Fruit fly (Drosophila melanogaster) whole organism, embryonic: ENCODE data around the gene CG6843.

ENCODE experiments used
- Abd-B ChIP-seq: fragments of 200-800 bp; sonication (Bioruptor generic); optimal IDR thresholded peaks from 2 replicates; lab custom pipeline; 2018; ENCODE audit warnings: missing biosample characterization, mild to moderate bottlenecking, missing genetic modification characterization, moderate library complexity
- BEAF-32 ChIP-seq: fragments of 200-800 bp; sonication (Bioruptor generic); optimal IDR thresholded peaks from 3 replicates; lab custom pipeline; 2017; ENCODE audit warnings: missing biosample characterization, missing genetic modification characterization, mild to moderate bottlenecking, moderate library complexity, missing genetic modification reagents
- CG10267 ChIP-seq: fragments of 200-800 bp; sonication (Bioruptor generic); optimal IDR thresholded peaks from 2 replicates; lab custom pipeline; 2018; ENCODE audit warnings: missing biosample characterization, mild to moderate bottlenecking, missing genetic modification characterization, moderate library complexity
- CG12071 ChIP-seq: fragments of 200-800 bp; sonication (Bioruptor generic); optimal IDR thresholded peaks from 3 replicates; lab custom pipeline; 2018; ENCODE audit warnings: missing biosample characterization, mild to moderate bottlenecking, missing genetic modification characterization
- CG12104 ChIP-seq: fragments of 200-800 bp; sonication (Bioruptor generic); optimal IDR thresholded peaks from 3 replicates; lab custom pipeline; 2016; ENCODE audit warnings: missing biosample characterization, missing genetic modification characterization
- CG13123 ChIP-seq: fragments of 200-800 bp; sonication (Bioruptor generic); optimal IDR thresholded peaks from 2 replicates; lab custom pipeline; 2016; ENCODE audit warnings: missing biosample characterization, missing genetic modification characterization
- CG13424 ChIP-seq: fragments of 200-800 bp; sonication (Bioruptor generic); optimal IDR thresholded peaks from 2 replicates; lab custom pipeline; 2019; ENCODE audit warnings: missing biosample characterization, mild to moderate bottlenecking, missing genetic modification characterization, moderate library complexity
- CG14050 ChIP-seq: fragments of 200-800 bp; sonication (Bioruptor generic); IDR thresholded peaks from 3 replicates; pipeline ENCODE4 v1.3.6; 2022; ENCODE audit warnings: missing biosample characterization, missing genetic modification characterization
- CG14965 ChIP-seq: fragments of 200-800 bp; sonication (Bioruptor generic); optimal IDR thresholded peaks from 2 replicates; lab custom pipeline; 2016; ENCODE audit warnings: missing biosample characterization, missing genetic modification characterization, borderline replicate concordance
- CG15011 ChIP-seq: fragments of 200-800 bp; sonication (Bioruptor generic); optimal IDR thresholded peaks from 3 replicates; lab custom pipeline; 2018; ENCODE audit warnings: missing biosample characterization, mild to moderate bottlenecking, missing genetic modification characterization
- CG16863 ChIP-seq: fragments of 200-800 bp; sonication (Bioruptor generic); optimal IDR thresholded peaks from 3 replicates; lab custom pipeline; 2016; ENCODE audit warnings: missing biosample characterization, missing genetic modification characterization
- CG17802 ChIP-seq: fragments of 200-800 bp; sonication (Bioruptor generic); optimal IDR thresholded peaks from 2 replicates; lab custom pipeline; 2018; ENCODE audit warnings: missing biosample characterization, mild to moderate bottlenecking, missing genetic modification characterization, moderate library complexity
- CG17829 ChIP-seq: fragments of 200-800 bp; optimal IDR thresholded peaks from 2 replicates; lab custom pipeline; 2019; ENCODE audit warnings: missing biosample characterization, mild to moderate bottlenecking, missing genetic modification characterization, moderate library complexity
- CG1832 ChIP-seq: fragments of 200-800 bp; sonication (Bioruptor generic); optimal IDR thresholded peaks from 2 replicates; lab custom pipeline; 2017; ENCODE audit warnings: missing biosample characterization, mild to moderate bottlenecking, missing genetic modification characterization, inconsistent platforms
- CG18619 ChIP-seq: fragments of 200-800 bp; sonication (Bioruptor generic); optimal IDR thresholded peaks from 3 replicates; lab custom pipeline; 2017; ENCODE audit warnings: missing biosample characterization, mild to moderate bottlenecking, missing genetic modification characterization
- CG2120 ChIP-seq: fragments of 200-800 bp; sonication (Bioruptor generic); optimal IDR thresholded peaks from 3 replicates; lab custom pipeline; 2016; ENCODE audit warnings: missing biosample characterization, missing genetic modification characterization
- CG2875 ChIP-seq: fragments of 200-800 bp; sonication (Bioruptor generic); optimal IDR thresholded peaks from 2 replicates; lab custom pipeline; 2017; ENCODE audit warnings: missing biosample characterization, mild to moderate bottlenecking, missing genetic modification characterization, missing genetic modification reagents
- CG31441 ChIP-seq: fragments of 200-800 bp; sonication (Bioruptor generic); IDR thresholded peaks from 2 replicates; pipeline ENCODE4 v1.3.6; 2022; ENCODE audit warnings: missing biosample characterization, missing genetic modification characterization
- CG32767 ChIP-seq: fragments of 200-800 bp; sonication (Bioruptor generic); IDR thresholded peaks from 2 replicates; pipeline ENCODE4 v1.3.6; 2022; ENCODE audit warnings: missing biosample characterization, missing genetic modification characterization
- CG34376 ChIP-seq: fragments of 200-800 bp; sonication (Bioruptor generic); optimal IDR thresholded peaks from 2 replicates; lab custom pipeline; 2018; ENCODE audit warnings: missing biosample characterization, mild to moderate bottlenecking, missing genetic modification characterization
- CG3847 ChIP-seq: fragments of 200-800 bp; sonication (Bioruptor generic); IDR thresholded peaks from 2 replicates; pipeline ENCODE4 v1.3.6; 2022; ENCODE audit warnings: missing biosample characterization, missing genetic modification characterization
- CG4424 ChIP-seq: fragments of 200-800 bp; sonication (Bioruptor generic); optimal IDR thresholded peaks from 3 replicates; lab custom pipeline; 2016; ENCODE audit warnings: missing biosample characterization, missing genetic modification characterization
- CG6254 ChIP-seq: fragments of 200-800 bp; sonication (Bioruptor generic); optimal IDR thresholded peaks from 3 replicates; lab custom pipeline; 2017; ENCODE audit warnings: mild to moderate bottlenecking, missing biosample characterization, missing genetic modification reagents, missing genetic modification characterization
- CG6272 ChIP-seq: fragments of 200-800 bp; sonication (Bioruptor generic); IDR thresholded peaks from 2 replicates; pipeline ENCODE4 v1.3.6; 2022; ENCODE audit warnings: missing biosample characterization, missing genetic modification characterization
- CG7839 ChIP-seq: fragments of 200-800 bp; sonication (Bioruptor generic); optimal IDR thresholded peaks from 3 replicates; lab custom pipeline; 2018; ENCODE audit warnings: missing biosample characterization, mild to moderate bottlenecking, missing genetic modification characterization, moderate library complexity
- CG8388 ChIP-seq: fragments of 200-800 bp; sonication (Bioruptor generic); optimal IDR thresholded peaks from 2 replicates; lab custom pipeline; 2019; ENCODE audit warnings: missing biosample characterization, mild to moderate bottlenecking, missing genetic modification characterization, moderate library complexity
- CG8478 ChIP-seq: fragments of >200 bp; optimal IDR thresholded peaks from 2 replicates; lab custom pipeline; 2018
- CG8924 ChIP-seq: fragments of 200-800 bp; optimal IDR thresholded peaks from 3 replicates; lab custom pipeline; 2019; ENCODE audit warnings: missing biosample characterization, mild to moderate bottlenecking, missing genetic modification characterization, moderate library complexity
- CG8944 ChIP-seq: fragments of 200-800 bp; sonication (Bioruptor generic); optimal IDR thresholded peaks from 3 replicates; lab custom pipeline; 2016; ENCODE audit warnings: missing biosample characterization, missing genetic modification characterization
- CHES-1-like ChIP-seq: fragments of 200-800 bp; sonication (Bioruptor generic); optimal IDR thresholded peaks from 2 replicates; lab custom pipeline; 2016; ENCODE audit warnings: missing biosample characterization, missing genetic modification characterization
- CrebB ChIP-seq: fragments of 200-800 bp; sonication (Bioruptor generic); optimal IDR thresholded peaks from 3 replicates; lab custom pipeline; 2018; ENCODE audit warnings: missing biosample characterization, mild to moderate bottlenecking, missing genetic modification characterization
- D19B ChIP-seq: fragments of 200-800 bp; sonication (Bioruptor generic); optimal IDR thresholded peaks from 2 replicates; lab custom pipeline; 2017; ENCODE audit warnings: missing biosample characterization, mild to moderate bottlenecking, missing genetic modification characterization
- HHEX ChIP-seq: fragments of 200-800 bp; sonication (Bioruptor generic); optimal IDR thresholded peaks from 3 replicates; lab custom pipeline; 2017; ENCODE audit warnings: missing biosample characterization, mild to moderate bottlenecking, missing genetic modification characterization, missing genetic modification reagents
- Lpt ChIP-seq: fragments of >200 bp; optimal IDR thresholded peaks from 2 replicates; lab custom pipeline; 2018; ENCODE audit warnings: missing biosample characterization, missing genetic modification characterization
- Optix ChIP-seq: fragments of 200-800 bp; sonication (Bioruptor generic); IDR thresholded peaks from 3 replicates; pipeline ENCODE4 v1.3.6; 2022; ENCODE audit warnings: missing biosample characterization, missing genetic modification characterization
- Rfx ChIP-seq: fragments of 200-800 bp; sonication (Bioruptor generic); IDR thresholded peaks from 2 replicates; pipeline ENCODE4 v1.3.6; 2022; ENCODE audit warnings: missing biosample characterization, missing genetic modification characterization
- Sin3A ChIP-seq: fragments of >200 bp; optimal IDR thresholded peaks from 2 replicates; lab custom pipeline; 2018
- Trl ChIP-seq, 3 experiments: fragments of >200 bp in 2 of 3; fragments of 200-800 bp in 1 of 3; sonication (Bioruptor generic) in 1 of 3; optimal IDR thresholded peaks; 2 replicates in 1 of 3; 3 replicates in 2 of 3; lab custom pipeline; 2016 to 2017; ENCODE audit warnings: missing biosample characterization in 1 of 3, missing genetic modification characterization in 1 of 3
- al ChIP-seq: fragments of 200-800 bp; sonication (Bioruptor generic); IDR thresholded peaks from 2 replicates; pipeline ENCODE4 v1.3.6; 2022; ENCODE audit warnings: missing biosample characterization, missing genetic modification characterization
- cad ChIP-seq: fragments of >200 bp; optimal IDR thresholded peaks from 2 replicates; lab custom pipeline; 2017; ENCODE audit warnings: missing biosample characterization, missing genetic modification characterization
- cato ChIP-seq: fragments of 200-800 bp; sonication (Bioruptor generic); optimal IDR thresholded peaks from 2 replicates; lab custom pipeline; 2016; ENCODE audit warnings: missing biosample characterization, missing genetic modification characterization, borderline replicate concordance
- dimm ChIP-seq: fragments of 200-800 bp; sonication (Bioruptor generic); IDR thresholded peaks from 2 replicates; pipeline ENCODE4 v1.3.6; 2022; ENCODE audit warnings: missing biosample characterization, missing genetic modification characterization
- eve ChIP-seq, 2 experiments: fragments of >200 bp; optimal IDR thresholded peaks; 2 replicates each; lab custom pipeline; 2017; ENCODE audit warnings: missing biosample characterization in 2 of 2, missing genetic modification characterization in 2 of 2
- fd64A ChIP-seq: fragments of 200-800 bp; sonication (Bioruptor generic); optimal IDR thresholded peaks from 3 replicates; lab custom pipeline; 2018; ENCODE audit warnings: missing biosample characterization, mild to moderate bottlenecking, missing genetic modification characterization
- jing ChIP-seq: fragments of 200-800 bp; sonication (Bioruptor generic); optimal IDR thresholded peaks from 2 replicates; lab custom pipeline; 2018; ENCODE audit warnings: missing biosample characterization, mild to moderate bottlenecking, missing genetic modification characterization
- klu ChIP-seq: fragments of 200-800 bp; sonication (Bioruptor generic); IDR thresholded peaks from 2 replicates; pipeline ENCODE4 v1.3.6; 2022; ENCODE audit warnings: missing biosample characterization, missing genetic modification characterization
- pzg ChIP-seq: fragments of 200-800 bp; sonication (Bioruptor generic); optimal IDR thresholded peaks from 3 replicates; lab custom pipeline; 2018; ENCODE audit warnings: missing biosample characterization, mild to moderate bottlenecking, missing genetic modification characterization, moderate library complexity
- rib ChIP-seq: fragments of 200-800 bp; sonication (Bioruptor generic); IDR thresholded peaks from 2 replicates; pipeline ENCODE4 v1.3.6; 2022; ENCODE audit warnings: missing biosample characterization, missing genetic modification characterization
- ssp ChIP-seq: fragments of 200-800 bp; sonication (Bioruptor generic); IDR thresholded peaks from 2 replicates; pipeline ENCODE4 v1.3.6; 2022; ENCODE audit warnings: missing biosample characterization, missing genetic modification characterization
- stwl ChIP-seq: fragments of 200-800 bp; sonication (Bioruptor generic); optimal IDR thresholded peaks from 3 replicates; lab custom pipeline; 2018; ENCODE audit warnings: missing biosample characterization, mild to moderate bottlenecking, missing genetic modification characterization, moderate library complexity
- tin ChIP-seq: fragments of 200-800 bp; sonication (Bioruptor generic); optimal IDR thresholded peaks from 3 replicates; lab custom pipeline; 2016; ENCODE audit warnings: missing biosample characterization, missing genetic modification characterization

The CG6843 gene

dm6 chr3L:18898770-18899278 is 2.6 kb upstream of the CG6843 start, which contains the start of gene RpL26 (continued):
- peak; percentile 69; the same call in 1 of the 2 replicates for TF ChIP-seq klu
- peak; percentile 56 for TF ChIP-seq CG16863 (GFP tag; lab: Kevin White, UChicago)
- TF ChIP-seq cato (GFP tag; lab: Kevin White, UChicago), result peak; percentile 61
- peak; percentile 62 for TF ChIP-seq CG31441
- TF ChIP-seq CG13123, result peak; percentile 64
- TF ChIP-seq CG6254, result no peak
- TF ChIP-seq CG12104, result peak; percentile 62
- TF ChIP-seq pzg (GFP tag; lab: Kevin White, UChicago), result peak; percentile 82
- TF ChIP-seq CG13424 (tag; lab: Kevin White, UChicago), result peak; percentile 87
- peak; percentile 100 for TF ChIP-seq BEAF-32 (GFP tag; lab: Kevin White, UChicago)
- TF ChIP-seq CG6272 (GFP tag; lab: Robert Waterston, UW), result peak; percentile 83
- TF ChIP-seq tin, result peak; percentile 61
- TF ChIP-seq jing (GFP tag; lab: Kevin White, UChicago), result no peak
- TF ChIP-seq CG12071 (GFP tag; lab: Kevin White, UChicago), result no peak
- TF ChIP-seq eve (GFP tag; optimal IDR thresholded peaks at IDR 0.05; lab: Kevin White, UChicago), result no peak
- peak; percentile 76 for TF ChIP-seq CG17829
- TF ChIP-seq CG2875 (GFP tag; lab: Kevin White, UChicago), result no peak
- TF ChIP-seq CG3847 (GFP tag; lab: Robert Waterston, UW), result peak; percentile 89
- no peak for TF ChIP-seq Lpt (GFP tag; lab: Kevin White, UChicago)
- TF ChIP-seq CG10267 (tag; lab: Kevin White, UChicago), result peak; percentile 93
- TF ChIP-seq ssp (GFP tag; lab: Robert Waterston, UW), result peak; percentile 68
- TF ChIP-seq HHEX (GFP tag; lab: Kevin White, UChicago), result peak; percentile 53
- TF ChIP-seq Abd-B (GFP tag; lab: Kevin White, UChicago), result peak; percentile 61
- TF ChIP-seq CrebB (tag; lab: Kevin White, UChicago), result peak; percentile 61
- TF ChIP-seq CG1832 (GFP tag; lab: Kevin White, UChicago), result no peak
- TF ChIP-seq CG17802 (tag; lab: Kevin White, UChicago), result peak; percentile 7
- TF ChIP-seq CG8478, result no peak
- TF ChIP-seq Rfx, result peak; percentile 80
- TF ChIP-seq dimm, result no peak
- no peak for TF ChIP-seq rib (GFP tag; lab: Robert Waterston, UW)
- peak; percentile 73 for TF ChIP-seq CG18619 (GFP tag; lab: Kevin White, UChicago)
- peak; percentile 71 for TF ChIP-seq CG8924 (tag; lab: Kevin White, UChicago)
- TF ChIP-seq fd64A (GFP tag; lab: Kevin White, UChicago), result peak; percentile 41
- TF ChIP-seq CG8388 (GFP tag; lab: Kevin White, UChicago), result peak; percentile 66
- TF ChIP-seq CG14965 (GFP tag; lab: Kevin White, UChicago), result no peak
- TF ChIP-seq Sin3A (lab: Kevin White, UChicago), result peak; percentile 95
- peak; percentile 66 for TF ChIP-seq CG15011
- TF ChIP-seq CG32767, result peak; percentile 22; the same call in 1 of the 2 replicates
- peak; percentile 90 for TF ChIP-seq CG2120 (GFP tag; lab: Kevin White, UChicago)
- peak; percentile 82 for TF ChIP-seq CHES-1-like (GFP tag; lab: Kevin White, UChicago)
- TF ChIP-seq CG8944 (GFP tag; lab: Kevin White, UChicago), result peak; percentile 86
- TF ChIP-seq CG14050, result peak; percentile 32; the same call in 2 of the 3 replicates
- TF ChIP-seq stwl (tag; lab: Kevin White, UChicago), result peak; percentile 46
- no peak for TF ChIP-seq Trl (optimal IDR thresholded peaks at IDR 0.05; lab: Kevin White, UChicago)
- TF ChIP-seq Trl (GFP tag; optimal IDR thresholded peaks at IDR 0.05; lab: Kevin White, UChicago), result peak; percentile 77
- no peak for TF ChIP-seq cad (GFP tag; lab: Kevin White, UChicago)
- TF ChIP-seq D19B (GFP tag; lab: Kevin White, UChicago), result peak; percentile 46
- TF ChIP-seq CG34376 (GFP tag; lab: Kevin White, UChicago), result peak; percentile 79
- TF ChIP-seq Optix (GFP tag; lab: Robert Waterston, UW), result 0 out of 3 replicates have a peak, but pooled peaks have one; percentile 44
- TF ChIP-seq CG4424 (GFP tag; lab: Kevin White, UChicago), result peak; percentile 58
- TF ChIP-seq al (GFP tag; lab: Robert Waterston, UW), result peak; percentile 78
- peak; percentile 53 for TF ChIP-seq CG7839 (tag; lab: Kevin White, UChicago)
